Worm (Caenorhabditis elegans): ENCODE measurements around the gene nipa-1.

The nipa-1 gene

ce11 chrIII:3171382-3171781 lies 44.5 kb upstream of the nipa-1 start, which contains the start of gene R148.4 (continued):
- TF ChIP-seq nhr-179 (tag; optimal IDR thresholded peaks at IDR 0.05) = no peak
- TF ChIP-seq ztf-25 (GFP tag; IDR thresholded peaks at IDR 0.05) = no peak
- no peak for TF ChIP-seq tbx-9 (tag; optimal IDR thresholded peaks at IDR 0.05; ENCODE audit: borderline replicate concordance)
- no peak for TF ChIP-seq lin-40 (tag; optimal IDR thresholded peaks at IDR 0.05)
- peak; percentile 95 for TF ChIP-seq madf-6 (GFP tag; IDR thresholded peaks at IDR 0.05)
- TF ChIP-seq cebp-2 (GFP tag; IDR thresholded peaks at IDR 0.05) = no peak
- no peak for TF ChIP-seq B0261.1 (tag; optimal IDR thresholded peaks at IDR 0.05)
- TF ChIP-seq T07F8.4 (tag; optimal IDR thresholded peaks at IDR 0.05) = no peak
- TF ChIP-seq F23B12.7 (tag; optimal IDR thresholded peaks at IDR 0.05; ENCODE audit: insufficient read depth) = no peak
- no peak for TF ChIP-seq aptf-2 (GFP tag; conservative IDR thresholded peaks at IDR 0.05)
- no peak for TF ChIP-seq sptf-2 (GFP tag; optimal IDR thresholded peaks at IDR 0.05)
- TF ChIP-seq ceh-100 (GFP tag; IDR thresholded peaks at IDR 0.05) = no peak
- TF ChIP-seq akir-1 (GFP tag; optimal IDR thresholded peaks at IDR 0.05) = no peak
- TF ChIP-seq die-1 (tag; optimal IDR thresholded peaks at IDR 0.05) = no peak
- TF ChIP-seq lir-1 (GFP tag; conservative IDR thresholded peaks at IDR 0.05) = no peak; the same call in 1 of the 2 replicates
- no peak for TF ChIP-seq nfyb-1 (GFP tag; IDR thresholded peaks at IDR 0.05)
- no peak for TF ChIP-seq ceh-79 (tag; optimal IDR thresholded peaks at IDR 0.05)
- TF ChIP-seq pbrm-1 (GFP tag; IDR thresholded peaks at IDR 0.05) = peak; percentile 61; the same call in 1 of the 2 replicates
- TF ChIP-seq D2030.7 (GFP tag; IDR thresholded peaks at IDR 0.05) = peak; percentile 87
- TF ChIP-seq B0035.1 (tag; optimal IDR thresholded peaks at IDR 0.05) = no peak
- TF ChIP-seq hrde-1 (tag; optimal IDR thresholded peaks at IDR 0.05; ENCODE audit: borderline replicate concordance) = no peak
- no peak for TF ChIP-seq Y67H2A.10 (GFP tag; conservative IDR thresholded peaks at IDR 0.05)
- TF ChIP-seq efl-1 (GFP tag; optimal IDR thresholded peaks at IDR 0.05) = peak; percentile 72
- no peak for TF ChIP-seq Y53F4B.3 (GFP tag; IDR thresholded peaks at IDR 0.05)
- no peak for TF ChIP-seq ceh-27 (GFP tag; optimal IDR thresholded peaks at IDR 0.05)
- no peak for TF ChIP-seq cebp-1 (GFP tag; IDR thresholded peaks at IDR 0.05)
- TF ChIP-seq cebp-1 (tag; optimal IDR thresholded peaks at IDR 0.05) = no peak
- TF ChIP-seq ceh-58 (GFP tag; IDR thresholded peaks at IDR 0.05) = no peak
- TF ChIP-seq egl-18 (GFP tag; IDR thresholded peaks at IDR 0.05) = no peak
- TF ChIP-seq nhr-90 (tag; optimal IDR thresholded peaks at IDR 0.05) = no peak
- TF ChIP-seq rec-8 (tag; optimal IDR thresholded peaks at IDR 0.05) = no peak
- TF ChIP-seq mes-4 (tag; optimal IDR thresholded peaks at IDR 0.05) = no peak
- no peak for TF ChIP-seq atf-7 (tag; optimal IDR thresholded peaks at IDR 0.05)
- no peak for TF ChIP-seq nfya-2 (GFP tag; IDR thresholded peaks at IDR 0.05)
- peak; percentile 52 for TF ChIP-seq ztf-18 (tag; optimal IDR thresholded peaks at IDR 0.05)
- no peak for TF ChIP-seq nhr-27 (tag; optimal IDR thresholded peaks at IDR 0.05)
- TF ChIP-seq C06A6.2 (GFP tag; conservative IDR thresholded peaks at IDR 0.05) = no peak
- no peak for TF ChIP-seq zfh-2 (GFP tag; conservative IDR thresholded peaks at IDR 0.05)
- TF ChIP-seq bed-2 (GFP tag; IDR thresholded peaks at IDR 0.05) = no peak
- peak; percentile 58 for TF ChIP-seq snpc-3.4 (tag; optimal IDR thresholded peaks at IDR 0.05)
- no peak for TF ChIP-seq F49E8.2 (tag; optimal IDR thresholded peaks at IDR 0.05; ENCODE audit: insufficient read depth)
- TF ChIP-seq K11D2.4 (GFP tag; IDR thresholded peaks at IDR 0.05) = no peak
- TF ChIP-seq rcor-1 (GFP tag; IDR thresholded peaks at IDR 0.05) = 0 out of 2 replicates have a peak, but pooled peaks have one; percentile 25
- TF ChIP-seq repo-1 (tag; optimal IDR thresholded peaks at IDR 0.05) = no peak
- peak; percentile 73 for TF ChIP-seq dox-1 (GFP tag; IDR thresholded peaks at IDR 0.05)
- TF ChIP-seq attf-3 (GFP tag; conservative IDR thresholded peaks at IDR 0.05) = no peak
- no peak for TF ChIP-seq lin-26 (GFP tag; IDR thresholded peaks at IDR 0.05)
- no peak for TF ChIP-seq F10E7.11 (tag; optimal IDR thresholded peaks at IDR 0.05)
- no peak for TF ChIP-seq ztf-6 (GFP tag; IDR thresholded peaks at IDR 0.05)
